Fruit fly (Drosophila melanogaster) whole organism, embryonic: Measurements from ENCODE around the gene IA-2.

Experiments used
- Atf-2 ChIP-seq: fragments of 200-800 bp; sonication (Bioruptor generic); optimal IDR thresholded peaks from 2 replicates; lab custom pipeline; 2016; ENCODE audit warnings: missing biosample characterization, missing genetic modification characterization
- CG10321 ChIP-seq: fragments of 200-800 bp; sonication (Bioruptor generic); IDR thresholded peaks from 2 replicates; pipeline ENCODE4 v1.3.6; 2022; ENCODE audit warnings: missing biosample characterization, missing genetic modification characterization
- CG11398 ChIP-seq: fragments of 200-800 bp; sonication (Bioruptor generic); optimal IDR thresholded peaks from 2 replicates; lab custom pipeline; 2016; ENCODE audit warnings: missing biosample characterization, missing genetic modification characterization
- CG11695 ChIP-seq: fragments of 200-800 bp; sonication (Bioruptor generic); IDR thresholded peaks from 3 replicates; pipeline ENCODE4 v1.3.6; 2022; ENCODE audit warnings: missing biosample characterization, missing genetic modification characterization
- CG12071 ChIP-seq: fragments of 200-800 bp; sonication (Bioruptor generic); optimal IDR thresholded peaks from 3 replicates; lab custom pipeline; 2018; ENCODE audit warnings: missing biosample characterization, mild to moderate bottlenecking, missing genetic modification characterization
- CG13296 ChIP-seq: fragments of 200-800 bp; sonication (Bioruptor generic); optimal IDR thresholded peaks from 3 replicates; lab custom pipeline; 2018; ENCODE audit warnings: missing biosample characterization, mild to moderate bottlenecking, missing genetic modification characterization
- CG15269 ChIP-seq: fragments of 200-800 bp; sonication (Bioruptor generic); optimal IDR thresholded peaks from 2 replicates; lab custom pipeline; 2018; ENCODE audit warnings: missing biosample characterization, mild to moderate bottlenecking, missing genetic modification characterization, moderate library complexity
- CG16813 ChIP-seq: fragments of 200-800 bp; sonication (Bioruptor generic); IDR thresholded peaks from 3 replicates; pipeline ENCODE4 v1.3.6; 2022; ENCODE audit warnings: missing biosample characterization, missing genetic modification characterization; ENCODE audit not compliant: partially characterized antibody
- CG17328 ChIP-seq: fragments of 200-800 bp; sonication (Bioruptor generic); IDR thresholded peaks from 2 replicates; pipeline ENCODE4 v1.3.6; 2022; ENCODE audit warnings: missing biosample characterization, missing genetic modification characterization
- CG31224 ChIP-seq: fragments of 200-800 bp; sonication (Bioruptor generic); IDR thresholded peaks from 2 replicates; pipeline ENCODE4 v1.3.6; 2022; ENCODE audit warnings: missing biosample characterization, missing genetic modification characterization
- CG31441 ChIP-seq: fragments of 200-800 bp; sonication (Bioruptor generic); IDR thresholded peaks from 2 replicates; pipeline ENCODE4 v1.3.6; 2022; ENCODE audit warnings: missing biosample characterization, missing genetic modification characterization
- CG3163 ChIP-seq: fragments of 200-800 bp; sonication (Bioruptor generic); optimal IDR thresholded peaks from 3 replicates; lab custom pipeline; 2016; ENCODE audit warnings: missing biosample characterization, missing genetic modification characterization
- CG32532 ChIP-seq: fragments of 200-800 bp; sonication (Bioruptor generic); IDR thresholded peaks from 2 replicates; pipeline ENCODE4 v1.3.6; 2022; ENCODE audit warnings: missing biosample characterization, missing genetic modification characterization
- CG42726 ChIP-seq: fragments of 200-800 bp; sonication (Bioruptor generic); IDR thresholded peaks from 2 replicates; pipeline ENCODE4 v1.3.6; 2022; ENCODE audit warnings: missing biosample characterization, missing genetic modification characterization; ENCODE audit not compliant: partially characterized antibody
- CG43689 ChIP-seq: fragments of 200-800 bp; sonication (Bioruptor generic); IDR thresholded peaks from 2 replicates; pipeline ENCODE4 v1.3.6; 2022; ENCODE audit warnings: missing biosample characterization, missing genetic modification characterization
- CG4617 ChIP-seq: fragments of 200-800 bp; sonication (Bioruptor generic); optimal IDR thresholded peaks from 3 replicates; lab custom pipeline; 2016; ENCODE audit warnings: missing biosample characterization, missing genetic modification characterization, borderline replicate concordance
- CG5245 ChIP-seq: fragments of 200-800 bp; sonication (Bioruptor generic); optimal IDR thresholded peaks from 3 replicates; lab custom pipeline; 2016; ENCODE audit warnings: missing biosample characterization, missing genetic modification characterization
- CG7786 ChIP-seq: fragments of 200-800 bp; sonication (Bioruptor generic); optimal IDR thresholded peaks from 2 replicates; lab custom pipeline; 2016; ENCODE audit warnings: missing biosample characterization, missing genetic modification characterization
- CG7928 ChIP-seq: fragments of 200-800 bp; sonication (Bioruptor generic); optimal IDR thresholded peaks from 2 replicates; lab custom pipeline; 2017; ENCODE audit warnings: missing biosample characterization, mild to moderate bottlenecking, missing genetic modification characterization
- CG9215 ChIP-seq: fragments of 200-800 bp; sonication (Bioruptor generic); IDR thresholded peaks from 2 replicates; pipeline ENCODE4 v1.3.6; 2022; ENCODE audit warnings: missing biosample characterization, missing genetic modification characterization
- Dfd ChIP-seq, 2 experiments: fragments of >200 bp; optimal IDR thresholded peaks; 2 replicates each; lab custom pipeline; 2017; ENCODE audit warnings: missing biosample characterization in 2 of 2, missing genetic modification characterization in 2 of 2
- Ets65A ChIP-seq: fragments of 200-800 bp; sonication (Bioruptor generic); peaks from one replicate; lab custom pipeline; 2016; ENCODE audit warnings: missing biosample characterization, missing genetic modification characterization
- H15 ChIP-seq: fragments of 200-800 bp; sonication (Bioruptor generic); IDR thresholded peaks from 3 replicates; pipeline ENCODE4 v1.3.6; 2022; ENCODE audit warnings: missing biosample characterization, missing genetic modification characterization
- HHEX ChIP-seq: fragments of 200-800 bp; sonication (Bioruptor generic); optimal IDR thresholded peaks from 3 replicates; lab custom pipeline; 2017; ENCODE audit warnings: missing biosample characterization, mild to moderate bottlenecking, missing genetic modification characterization, missing genetic modification reagents
- Hmx ChIP-seq: fragments of 200-800 bp; sonication (Bioruptor generic); optimal IDR thresholded peaks from 2 replicates; lab custom pipeline; 2016; ENCODE audit warnings: missing biosample characterization, missing genetic modification characterization
- MBD-R2 ChIP-seq: fragments of 200-800 bp; sonication (Bioruptor generic); IDR thresholded peaks from 2 replicates; pipeline ENCODE4 v1.3.6; 2022; ENCODE audit warnings: missing biosample characterization, missing genetic modification characterization
- NFAT ChIP-seq: fragments of 200-800 bp; sonication (Bioruptor generic); IDR thresholded peaks from 2 replicates; pipeline ENCODE4 v1.3.6; 2022; ENCODE audit warnings: missing biosample characterization, missing genetic modification characterization
- Nf-YB ChIP-seq: fragments of 200-800 bp; sonication (Bioruptor generic); optimal IDR thresholded peaks from 3 replicates; lab custom pipeline; 2019; ENCODE audit warnings: missing biosample characterization, mild to moderate bottlenecking, missing genetic modification characterization, moderate library complexity
- Pdp1 ChIP-seq, 2 experiments: fragments of 200-800 bp; sonication (Bioruptor generic); optimal IDR thresholded peaks; 3 replicates each; lab custom pipeline; 2016; ENCODE audit warnings: missing biosample characterization in 2 of 2, missing genetic modification characterization in 2 of 2, mild to moderate bottlenecking in 1 of 2, moderate library complexity in 1 of 2
- Sin3A ChIP-seq: fragments of >200 bp; optimal IDR thresholded peaks from 2 replicates; lab custom pipeline; 2018
- aop ChIP-seq: fragments of 200-800 bp; sonication (Bioruptor generic); IDR thresholded peaks from 2 replicates; pipeline ENCODE4 v1.3.6; 2022; ENCODE audit warnings: missing biosample characterization, missing genetic modification characterization
- bbx ChIP-seq: fragments of 200-800 bp; sonication (Bioruptor generic); IDR thresholded peaks from 2 replicates; pipeline ENCODE4 v1.3.6; 2022; ENCODE audit warnings: missing biosample characterization, missing genetic modification characterization; ENCODE audit not compliant: partially characterized antibody
- cato ChIP-seq: fragments of 200-800 bp; sonication (Bioruptor generic); optimal IDR thresholded peaks from 2 replicates; lab custom pipeline; 2016; ENCODE audit warnings: missing biosample characterization, missing genetic modification characterization, borderline replicate concordance
- croc ChIP-seq: fragments of 200-800 bp; sonication (Bioruptor generic); conservative IDR thresholded peaks from 3 replicates; pipeline ENCODE4 v1.3.6; 2022; ENCODE audit warnings: missing biosample characterization, missing genetic modification characterization
- cwo ChIP-seq: fragments of 200-800 bp; sonication (Bioruptor generic); optimal IDR thresholded peaks from 3 replicates; lab custom pipeline; 2017; ENCODE audit warnings: missing biosample characterization, missing genetic modification characterization, mild to moderate bottlenecking, moderate library complexity, missing genetic modification reagents
- dati ChIP-seq: fragments of 200-800 bp; sonication (Bioruptor generic); IDR thresholded peaks from 2 replicates; pipeline ENCODE4 v1.3.6; 2022; ENCODE audit warnings: missing biosample characterization, missing genetic modification characterization
- dm ChIP-seq: fragments of 200-800 bp; sonication (Bioruptor generic); optimal IDR thresholded peaks from 3 replicates; lab custom pipeline; 2016; ENCODE audit warnings: missing biosample characterization, missing genetic modification characterization
- dmrt99B ChIP-seq: fragments of 200-800 bp; sonication (Bioruptor generic); optimal IDR thresholded peaks from 2 replicates; lab custom pipeline; 2018; ENCODE audit warnings: missing biosample characterization, mild to moderate bottlenecking, missing genetic modification characterization, moderate library complexity
- gsb ChIP-seq: fragments of 200-800 bp; sonication (Bioruptor generic); IDR thresholded peaks from 2 replicates; pipeline ENCODE4 v1.3.6; 2022; ENCODE audit warnings: missing biosample characterization, missing genetic modification characterization
- jumu ChIP-seq: fragments of 200-800 bp; sonication (Bioruptor generic); optimal IDR thresholded peaks from 3 replicates; lab custom pipeline; 2016; ENCODE audit warnings: missing biosample characterization, missing genetic modification characterization
- lmd ChIP-seq: fragments of 200-800 bp; sonication (Bioruptor generic); IDR thresholded peaks from 2 replicates; pipeline ENCODE4 v1.3.6; 2022; ENCODE audit warnings: missing biosample characterization, missing genetic modification characterization
- nerfin-1 ChIP-seq: fragments of 200-800 bp; sonication (Bioruptor generic); optimal IDR thresholded peaks from 3 replicates; lab custom pipeline; 2019; ENCODE audit warnings: missing biosample characterization, mild to moderate bottlenecking, missing genetic modification characterization, moderate library complexity
- nmo ChIP-seq: fragments of 200-800 bp; sonication (Bioruptor generic); optimal IDR thresholded peaks from 2 replicates; lab custom pipeline; 2018; ENCODE audit warnings: missing biosample characterization, mild to moderate bottlenecking, missing genetic modification characterization, moderate library complexity
- otp ChIP-seq: fragments of 200-800 bp; sonication (Bioruptor generic); IDR thresholded peaks from 3 replicates; pipeline ENCODE4, ENCODE4 v1.3.6; 2022; ENCODE audit warnings: missing biosample characterization, missing genetic modification characterization
- p53 ChIP-seq: fragments of 200-800 bp; sonication (Bioruptor generic); optimal IDR thresholded peaks from 2 replicates; lab custom pipeline; 2016; ENCODE audit warnings: missing biosample characterization, missing genetic modification characterization
- repo ChIP-seq: fragments of 200-800 bp; sonication (Bioruptor generic); optimal IDR thresholded peaks from 2 replicates; lab custom pipeline; 2016; ENCODE audit warnings: missing biosample characterization, missing genetic modification characterization
- schlank ChIP-seq: fragments of 200-800 bp; sonication (Bioruptor generic); optimal IDR thresholded peaks from 2 replicates; lab custom pipeline; 2018; ENCODE audit warnings: missing biosample characterization, mild to moderate bottlenecking, missing genetic modification characterization
- sens-2 ChIP-seq: fragments of 200-800 bp; sonication (Bioruptor generic); IDR thresholded peaks from 2 replicates; pipeline ENCODE4 v1.3.6; 2022; ENCODE audit warnings: missing biosample characterization, missing genetic modification characterization
- tap ChIP-seq: fragments of 200-800 bp; optimal IDR thresholded peaks from 3 replicates; lab custom pipeline; 2019; ENCODE audit warnings: missing biosample characterization, mild to moderate bottlenecking, missing genetic modification characterization, moderate library complexity
- tll ChIP-seq, 2 experiments: fragments of 200-800 bp in 1 of 2; fragments of >200 bp in 1 of 2; sonication (Bioruptor generic) in 1 of 2; optimal IDR thresholded peaks; 2 replicates each; lab custom pipeline; 2017 to 2019; ENCODE audit warnings: missing biosample characterization in 2 of 2, missing genetic modification characterization in 2 of 2, mild to moderate bottlenecking in 1 of 2, moderate library complexity in 1 of 2
- tup ChIP-seq: fragments of 200-800 bp; sonication (Bioruptor generic); optimal IDR thresholded peaks from 2 replicates; lab custom pipeline; 2016; ENCODE audit warnings: missing biosample characterization, mild to moderate bottlenecking, missing genetic modification characterization, moderate library complexity

The IA-2 gene

dm6 chr2L:1072184-1072583, 24.3 kb upstream of the IA-2 start:
- peak; percentile 87 for TF ChIP-seq sens-2 (GFP tag; lab: Robert Waterston, UW)
- no peak for TF ChIP-seq Dfd (GFP tag; optimal IDR thresholded peaks at IDR 0.05; lab: Kevin White, UChicago)
- TF ChIP-seq repo, result peak; percentile 92
- peak; percentile 83 for TF ChIP-seq cwo (GFP tag; lab: Kevin White, UChicago)
- peak; percentile 96 for TF ChIP-seq HHEX (GFP tag; lab: Kevin White, UChicago)
- peak; percentile 86 for TF ChIP-seq dmrt99B
- peak; percentile 88 for TF ChIP-seq Pdp1 (GFP tag; optimal IDR thresholded peaks at IDR 0.05; lab: Kevin White, UChicago)
- TF ChIP-seq tap, result peak; percentile 89
- TF ChIP-seq cato (GFP tag; lab: Kevin White, UChicago), result peak; percentile 87
- TF ChIP-seq aop (GFP tag; lab: Robert Waterston, UW), result peak; percentile 78; the same call in 1 of the 2 replicates
- peak; percentile 81 for TF ChIP-seq dati (GFP tag; lab: Robert Waterston, UW)
- TF ChIP-seq schlank (tag; lab: Kevin White, UChicago), result peak; percentile 95
- peak; percentile 56 for TF ChIP-seq nmo
- TF ChIP-seq CG43689, result peak; percentile 86
- peak; percentile 87 for TF ChIP-seq CG3163 (GFP tag; lab: Kevin White, UChicago)
- TF ChIP-seq tup, result peak; percentile 96
- TF ChIP-seq CG15269, result peak; percentile 78
- TF ChIP-seq CG10321 (GFP tag; lab: Robert Waterston, UW), result peak; percentile 66
- peak; percentile 91 for TF ChIP-seq jumu (GFP tag; lab: Kevin White, UChicago)
- peak; percentile 32 for TF ChIP-seq Hmx (GFP tag; lab: Kevin White, UChicago)
- TF ChIP-seq Sin3A (lab: Kevin White, UChicago), result no peak
- peak; percentile 86 for TF ChIP-seq CG17328 (GFP tag; lab: Robert Waterston, UW)
- peak; percentile 84 for TF ChIP-seq Atf-2 (GFP tag; lab: Kevin White, UChicago)
- TF ChIP-seq lmd (GFP tag; lab: Robert Waterston, UW), result peak; percentile 56
- TF ChIP-seq MBD-R2, result peak; percentile 71; the same call in 1 of the 2 replicates
- peak; percentile 81 for TF ChIP-seq NFAT
- TF ChIP-seq Nf-YB (GFP tag; lab: Kevin White, UChicago), result peak; percentile 79
- TF ChIP-seq CG13296 (GFP tag; lab: Kevin White, UChicago), result peak; percentile 86
- peak; percentile 58 for TF ChIP-seq croc (GFP tag; lab: Robert Waterston, UW)
- TF ChIP-seq p53, result peak; percentile 90
- peak; percentile 83 for TF ChIP-seq H15 (GFP tag; lab: Robert Waterston, UW)
- peak; percentile 97 for TF ChIP-seq CG12071
- TF ChIP-seq CG11695 (GFP tag; lab: Robert Waterston, UW), result peak; percentile 93
- peak; percentile 78 for TF ChIP-seq CG31224 (GFP tag; lab: Robert Waterston, UW)
- peak; percentile 88 for TF ChIP-seq CG5245 (GFP tag; lab: Kevin White, UChicago)
- peak; percentile 95 for TF ChIP-seq Ets65A (GFP tag; lab: Kevin White, UChicago)
- peak; percentile 97 for TF ChIP-seq CG11398
- peak; percentile 57 for TF ChIP-seq CG9215 (GFP tag; lab: Robert Waterston, UW)
- no peak for TF ChIP-seq CG42726
- peak; percentile 82 for TF ChIP-seq dm
- TF ChIP-seq CG16813 (GFP tag; lab: Robert Waterston, UW), result no peak
- peak; percentile 98 for TF ChIP-seq otp (GFP tag; lab: Robert Waterston, UW)
- peak; percentile 91 for TF ChIP-seq CG31441 (GFP tag; lab: Robert Waterston, UW)
- peak; percentile 78 for TF ChIP-seq CG4617 (GFP tag; lab: Kevin White, UChicago)
- peak in 1 of 2 experiments; percentile 22 for TF ChIP-seq tll (GFP tag; optimal IDR thresholded peaks at IDR 0.05; lab: Kevin White, UChicago)
- no peak for TF ChIP-seq bbx (GFP tag; lab: Robert Waterston, UW)
- TF ChIP-seq nerfin-1 (tag; lab: Kevin White, UChicago), result peak; percentile 90
- peak; percentile 82 for TF ChIP-seq CG32532
- peak; percentile 87 for TF ChIP-seq CG7786 (GFP tag; lab: Kevin White, UChicago)
- peak; percentile 74 for TF ChIP-seq CG7928 (GFP tag; lab: Kevin White, UChicago)
- TF ChIP-seq gsb (GFP tag; lab: Robert Waterston, UW), result peak; percentile 81
